Worm (Caenorhabditis elegans) whole organism, young adult: ENCODE data around the gene nlp-25.

Source experiments
- F33H1.4 ChIP-seq: fragments of 200-800 bp; sonication (Bioruptor generic); IDR thresholded peaks from 2 replicates; pipeline ENCODE4 v1.3.6; 2022; ENCODE audit warnings: missing genetic modification reagents, missing genetic modification characterization, missing compliant biosample characterization
- F39B2.1 ChIP-seq: fragments of 200-800 bp; sonication (Bioruptor generic); IDR thresholded peaks from 2 replicates; pipeline ENCODE4 v1.3.6; 2022; ENCODE audit warnings: missing genetic modification reagents, missing genetic modification characterization, missing compliant biosample characterization
- F57A8.1 ChIP-seq: fragments of 200-800 bp; sonication (Bioruptor generic); optimal IDR thresholded peaks from 2 replicates; lab custom pipeline; 2018; ENCODE audit warnings: mild to moderate bottlenecking, missing genetic modification characterization, moderate library complexity, missing compliant biosample characterization
- Y53F4B.3 ChIP-seq: fragments of 200-800 bp; sonication (Bioruptor generic); IDR thresholded peaks from 2 replicates; pipeline ENCODE4 v1.3.6; 2022; ENCODE audit warnings: missing genetic modification reagents, missing genetic modification characterization, missing compliant biosample characterization
- ama-1 ChIP-seq, 3 experiments: fragments of 150-350 bp in 1 of 3; sonication (generic microtip) in 2 of 3; optimal IDR thresholded peaks; 2 replicates each; lab custom pipeline; 2014 to 2018; ENCODE audit warnings: missing biosample characterization in 2 of 3, missing genetic modification characterization in 2 of 3, missing genetic modification reagents in 2 of 3
- attf-6 ChIP-seq: fragments of 200-800 bp; sonication (Bioruptor generic); IDR thresholded peaks from 2 replicates; pipeline ENCODE4 v1.3.6; 2022; ENCODE audit warnings: missing genetic modification reagents, missing genetic modification characterization, missing compliant biosample characterization
- ceh-27 ChIP-seq: fragments of 200-800 bp; sonication (Bioruptor generic); optimal IDR thresholded peaks from 2 replicates; lab custom pipeline; 2018; ENCODE audit warnings: mild to moderate bottlenecking, missing genetic modification characterization, moderate library complexity, missing compliant biosample characterization
- ceh-40 ChIP-seq: fragments of 200-800 bp; sonication (Bioruptor generic); IDR thresholded peaks from 2 replicates; pipeline ENCODE4 v1.3.6; 2022; ENCODE audit warnings: missing genetic modification characterization, missing compliant biosample characterization
- chd-7 ChIP-seq: sonication (generic microtip); optimal IDR thresholded peaks from 2 replicates; lab custom pipeline; 2016; ENCODE audit warnings: mild to moderate bottlenecking, missing genetic modification characterization, moderate library complexity, missing compliant biosample characterization
- nhr-120 ChIP-seq: fragments of 200-800 bp; sonication (Bioruptor generic); IDR thresholded peaks from 2 replicates; pipeline ENCODE4 v1.3.6; 2022; ENCODE audit warnings: missing genetic modification characterization, missing compliant biosample characterization
- rpc-1 ChIP-seq, 2 experiments: fragments of 150-350 bp in 1 of 2; sonication (generic microtip) in 1 of 2; optimal IDR thresholded peaks; 2 replicates each; lab custom pipeline; 2014 to 2018; ENCODE audit warnings: missing biosample characterization in 1 of 2, missing genetic modification characterization in 1 of 2, missing genetic modification reagents in 1 of 2, missing genotype in 1 of 2
- snpc-4 ChIP-seq, 5 experiments: fragments of 150-350 bp in 1 of 5; sonication (generic microtip) in 4 of 5; optimal IDR thresholded peaks; 2 replicates each; lab custom pipeline; 2014 to 2018; ENCODE audit warnings: missing genetic modification characterization in 5 of 5, missing biosample characterization in 3 of 5, antibody characterized with exemption in 2 of 5, mild to moderate bottlenecking in 2 of 5, missing compliant biosample characterization in 2 of 5, missing genotype in 2 of 5, moderate library complexity in 2 of 5, missing genetic modification reagents in 1 of 5

- no peak for TF ChIP-seq ama-1 (optimal IDR thresholded peaks at IDR 0.05; lab: Kevin White, UChicago)
- no peak for TF ChIP-seq ama-1 (GFP tag; optimal IDR thresholded peaks at IDR 0.05; lab: Kevin White, UChicago)
- no peak for TF ChIP-seq Y53F4B.3 (GFP tag; lab: Robert Waterston, UW)
- no peak for TF ChIP-seq attf-6 (GFP tag; lab: Robert Waterston, UW)
- TF ChIP-seq rpc-1 (optimal IDR thresholded peaks at IDR 0.05; lab: Kevin White, UChicago), result no peak
- TF ChIP-seq rpc-1 (tag; optimal IDR thresholded peaks at IDR 0.05; lab: Kevin White, UChicago), result no peak
- no peak for TF ChIP-seq ceh-27 (GFP tag; lab: Kevin White, UChicago)
- no peak for TF ChIP-seq F39B2.1
- TF ChIP-seq ceh-40, result no peak
- TF ChIP-seq nhr-120 (GFP tag; lab: Robert Waterston, UW), result no peak
- no peak for TF ChIP-seq chd-7 (tag; lab: Kevin White, UChicago)
- no peak for TF ChIP-seq F57A8.1 (GFP tag; lab: Kevin White, UChicago)
- TF ChIP-seq snpc-4 (GFP tag; optimal IDR thresholded peaks at IDR 0.05; lab: Kevin White, UChicago), result no peak
- no peak for TF ChIP-seq snpc-4 (tag; optimal IDR thresholded peaks at IDR 0.05; lab: Kevin White, UChicago)
- TF ChIP-seq F33H1.4 (GFP tag; lab: Robert Waterston, UW), result no peak
These were observed 15.2 kb upstream of the nlp-25 start for ce11 chrV:19590826-19591225.
